Worm (Caenorhabditis elegans): ENCODE measurements around the gene gtf-2H1.

ce11 chrIV:274185-274584, 42.6 kb upstream of the gtf-2H1 start, which contains the start of gene sma-10:
- no peak for TF ChIP-seq ama-1 (optimal IDR thresholded peaks at IDR 0.05)
- no peak for TF ChIP-seq aly-1 (tag; optimal IDR thresholded peaks at IDR 0.05)
- TF ChIP-seq F13C5.2 (tag; optimal IDR thresholded peaks at IDR 0.05): no peak
- no peak for TF ChIP-seq ceh-36 (tag; optimal IDR thresholded peaks at IDR 0.05)
- no peak for TF ChIP-seq sea-1 (GFP tag; conservative IDR thresholded peaks at IDR 0.05)
- TF ChIP-seq hmbx-1 (tag; optimal IDR thresholded peaks at IDR 0.05): no peak
- no peak for TF ChIP-seq hnd-1 (tag; optimal IDR thresholded peaks at IDR 0.05)
- no peak for TF ChIP-seq ets-7 (tag; optimal IDR thresholded peaks at IDR 0.05)
- no peak for TF ChIP-seq B0310.2 (tag; optimal IDR thresholded peaks at IDR 0.05)
- no peak for TF ChIP-seq ceh-13 (GFP tag; optimal IDR thresholded peaks at IDR 0.05)
- no peak for TF ChIP-seq scrt-1 (GFP tag; IDR thresholded peaks at IDR 0.05)
- TF ChIP-seq tbx-11 (GFP tag; IDR thresholded peaks at IDR 0.05): no peak
- no peak for TF ChIP-seq tbx-37 (GFP tag; conservative IDR thresholded peaks at IDR 0.05)
- TF ChIP-seq hmg-4 (GFP tag; optimal IDR thresholded peaks at IDR 0.05): no peak

Data from whole organism, early embryonic.